Fruit fly (Drosophila melanogaster) whole organism, embryonic: Measurements from ENCODE around the gene SP555.

Experiments
- Aef1 ChIP-seq: fragments of 200-800 bp; sonication (Bioruptor generic); IDR thresholded peaks from 3 replicates; pipeline ENCODE4 v1.3.6; 2022; ENCODE audit warnings: missing biosample characterization, missing genetic modification characterization
- Atf3 ChIP-seq: fragments of 200-800 bp; sonication (Bioruptor generic); optimal IDR thresholded peaks from 3 replicates; lab custom pipeline; 2016; ENCODE audit warnings: missing biosample characterization, missing genetic modification characterization
- CG11695 ChIP-seq: fragments of 200-800 bp; sonication (Bioruptor generic); IDR thresholded peaks from 3 replicates; pipeline ENCODE4 v1.3.6; 2022; ENCODE audit warnings: missing biosample characterization, missing genetic modification characterization
- CG14860 ChIP-seq: fragments of 200-800 bp; sonication (Bioruptor generic); IDR thresholded peaks from 3 replicates; pipeline ENCODE4 v1.3.6; 2022; ENCODE audit warnings: missing biosample characterization, missing genetic modification characterization; ENCODE audit not compliant: partially characterized antibody
- CG15696 ChIP-seq: fragments of 200-800 bp; sonication (Bioruptor generic); optimal IDR thresholded peaks from 2 replicates; lab custom pipeline; 2019; ENCODE audit warnings: missing biosample characterization, mild to moderate bottlenecking, missing genetic modification characterization, moderate library complexity
- CG17186 ChIP-seq: fragments of 200-800 bp; sonication (Bioruptor generic); optimal IDR thresholded peaks from 3 replicates; lab custom pipeline; 2017; ENCODE audit warnings: missing biosample characterization, missing genetic modification reagents, missing genetic modification characterization
- CG17612 ChIP-seq: fragments of 200-800 bp; sonication (Bioruptor generic); IDR thresholded peaks from 2 replicates; pipeline ENCODE4 v1.3.6; 2022; ENCODE audit warnings: missing biosample characterization, missing genetic modification characterization
- CG18599 ChIP-seq: fragments of 200-800 bp; sonication (Bioruptor generic); optimal IDR thresholded peaks from 3 replicates; lab custom pipeline; 2017; ENCODE audit warnings: missing biosample characterization, missing genetic modification characterization, mild to moderate bottlenecking, moderate library complexity, missing genetic modification reagents
- CG18619 ChIP-seq: fragments of 200-800 bp; sonication (Bioruptor generic); optimal IDR thresholded peaks from 3 replicates; lab custom pipeline; 2017; ENCODE audit warnings: missing biosample characterization, mild to moderate bottlenecking, missing genetic modification characterization
- CG2120 ChIP-seq: fragments of 200-800 bp; sonication (Bioruptor generic); optimal IDR thresholded peaks from 3 replicates; lab custom pipeline; 2016; ENCODE audit warnings: missing biosample characterization, missing genetic modification characterization
- CG2202 ChIP-seq: fragments of 200-800 bp; sonication (Bioruptor generic); optimal IDR thresholded peaks from 2 replicates; lab custom pipeline; 2018; ENCODE audit warnings: missing biosample characterization, mild to moderate bottlenecking, missing genetic modification characterization
- CG33213 ChIP-seq: fragments of 200-800 bp; sonication (Bioruptor generic); optimal IDR thresholded peaks from 3 replicates; lab custom pipeline; 2016; ENCODE audit warnings: missing biosample characterization, missing genetic modification characterization
- CG3726 ChIP-seq: fragments of 200-800 bp; sonication (Bioruptor generic); IDR thresholded peaks from 3 replicates; pipeline ENCODE4, ENCODE4 v1.3.6; 2022; ENCODE audit warnings: missing biosample characterization, missing genetic modification characterization
- CG5953 ChIP-seq: fragments of 200-800 bp; sonication (Bioruptor generic); IDR thresholded peaks from 2 replicates; pipeline ENCODE4 v1.3.6; 2022; ENCODE audit warnings: missing biosample characterization, missing genetic modification characterization
- CG6175 ChIP-seq: fragments of 200-800 bp; sonication (Bioruptor generic); IDR thresholded peaks from 3 replicates; pipeline ENCODE4 v1.3.6; 2022; ENCODE audit warnings: missing biosample characterization, missing genetic modification characterization
- CG7786 ChIP-seq: fragments of 200-800 bp; sonication (Bioruptor generic); optimal IDR thresholded peaks from 2 replicates; lab custom pipeline; 2016; ENCODE audit warnings: missing biosample characterization, missing genetic modification characterization
- CG8478 ChIP-seq: fragments of >200 bp; optimal IDR thresholded peaks from 2 replicates; lab custom pipeline; 2018
- Chrac-16 ChIP-seq: fragments of 200-800 bp; sonication (Bioruptor generic); optimal IDR thresholded peaks from 3 replicates; lab custom pipeline; 2016; ENCODE audit warnings: missing biosample characterization, missing genetic modification characterization
- Dip3 ChIP-seq: fragments of 200-800 bp; sonication (Bioruptor generic); optimal IDR thresholded peaks from 3 replicates; lab custom pipeline; 2016; ENCODE audit warnings: missing biosample characterization, missing genetic modification characterization
- Ets65A ChIP-seq: fragments of 200-800 bp; sonication (Bioruptor generic); peaks from one replicate; lab custom pipeline; 2016; ENCODE audit warnings: missing biosample characterization, missing genetic modification characterization
- Fer2 ChIP-seq: fragments of 200-800 bp; sonication (Bioruptor generic); optimal IDR thresholded peaks from 2 replicates; lab custom pipeline; 2018; ENCODE audit warnings: missing biosample characterization, mild to moderate bottlenecking, missing genetic modification characterization, moderate library complexity
- HLH3B ChIP-seq: fragments of 200-800 bp; sonication (Bioruptor generic); IDR thresholded peaks from 2 replicates; pipeline ENCODE4 v1.3.6; 2022; ENCODE audit warnings: missing biosample characterization, missing genetic modification characterization
- Hr39 ChIP-seq: fragments of >200 bp; optimal IDR thresholded peaks from 2 replicates; lab custom pipeline; 2017
- Hr51 ChIP-seq, 2 experiments: fragments of 200-800 bp; sonication (Bioruptor generic); optimal IDR thresholded peaks; 2 replicates in 1 of 2; 3 replicates in 1 of 2; lab custom pipeline; 2016 to 2018; ENCODE audit warnings: missing biosample characterization in 2 of 2, missing genetic modification characterization in 2 of 2, mild to moderate bottlenecking in 1 of 2, moderate library complexity in 1 of 2
- Hr78 ChIP-seq, 2 experiments: fragments of 200-800 bp in 1 of 2; fragments of >200 bp in 1 of 2; sonication (Bioruptor generic) in 1 of 2; optimal IDR thresholded peaks; 2 replicates each; lab custom pipeline; 2017 to 2019; ENCODE audit warnings: missing biosample characterization in 2 of 2, missing genetic modification characterization in 2 of 2, mild to moderate bottlenecking in 1 of 2, moderate library complexity in 1 of 2
- Tbp ChIP-seq: fragments of >200 bp; optimal IDR thresholded peaks from 2 replicates; lab custom pipeline; 2018; ENCODE audit warnings: missing biosample characterization, missing genetic modification characterization
- Trl ChIP-seq, 3 experiments: fragments of >200 bp in 2 of 3; fragments of 200-800 bp in 1 of 3; sonication (Bioruptor generic) in 1 of 3; optimal IDR thresholded peaks; 2 replicates in 1 of 3; 3 replicates in 2 of 3; lab custom pipeline; 2016 to 2017; ENCODE audit warnings: missing biosample characterization in 1 of 3, missing genetic modification characterization in 1 of 3
- Xbp1 ChIP-seq: fragments of 200-800 bp; sonication (Bioruptor generic); optimal IDR thresholded peaks from 3 replicates; lab custom pipeline; 2016; ENCODE audit warnings: missing biosample characterization, mild to moderate bottlenecking, missing genetic modification characterization
- Xrp1 ChIP-seq: fragments of 200-800 bp; sonication (Bioruptor generic); IDR thresholded peaks from 2 replicates; pipeline ENCODE4 v1.3.6; 2022; ENCODE audit warnings: missing biosample characterization, missing genetic modification characterization
- YL-1 ChIP-seq: fragments of 200-800 bp; sonication (Bioruptor generic); optimal IDR thresholded peaks from 3 replicates; lab custom pipeline; 2017; ENCODE audit warnings: missing biosample characterization, mild to moderate bottlenecking, missing genetic modification characterization
- ase ChIP-seq: fragments of 200-800 bp; sonication (Bioruptor generic); IDR thresholded peaks from 3 replicates; pipeline ENCODE4 v1.3.6; 2022; ENCODE audit warnings: missing biosample characterization, missing genetic modification characterization
- chinmo ChIP-seq: fragments of 200-800 bp; sonication (Bioruptor generic); IDR thresholded peaks from 4 replicates; pipeline ENCODE4 v1.3.6; 2022; ENCODE audit warnings: missing biosample characterization, missing genetic modification characterization; ENCODE audit not compliant: partially characterized antibody
- da ChIP-seq: fragments of 200-800 bp; sonication (Bioruptor generic); optimal IDR thresholded peaks from 2 replicates; lab custom pipeline; 2016; ENCODE audit warnings: missing biosample characterization, missing genetic modification characterization
- dmrt99B ChIP-seq: fragments of 200-800 bp; sonication (Bioruptor generic); optimal IDR thresholded peaks from 2 replicates; lab custom pipeline; 2018; ENCODE audit warnings: missing biosample characterization, mild to moderate bottlenecking, missing genetic modification characterization, moderate library complexity
- esg ChIP-seq: fragments of 200-800 bp; sonication (Bioruptor generic); conservative IDR thresholded peaks from 2 replicates; pipeline ENCODE4 v1.3.6; 2022; ENCODE audit warnings: missing biosample characterization, missing genetic modification characterization
- ftz-f1 ChIP-seq: fragments of 200-800 bp; sonication (Bioruptor generic); optimal IDR thresholded peaks from 2 replicates; lab custom pipeline; 2016; ENCODE audit warnings: missing biosample characterization, missing genetic modification characterization
- grau ChIP-seq: fragments of 200-800 bp; optimal IDR thresholded peaks from 3 replicates; lab custom pipeline; 2019; ENCODE audit warnings: missing biosample characterization, mild to moderate bottlenecking, missing genetic modification characterization, moderate library complexity
- gt ChIP-seq: fragments of 200-800 bp; sonication (Bioruptor generic); IDR thresholded peaks from 2 replicates; pipeline ENCODE4 v1.3.6; 2022; ENCODE audit warnings: missing biosample characterization, missing genetic modification characterization
- kni ChIP-seq: fragments of 200-800 bp; sonication (Bioruptor generic); optimal IDR thresholded peaks from 3 replicates; lab custom pipeline; 2017; ENCODE audit warnings: mild to moderate bottlenecking, missing biosample characterization, missing genetic modification reagents, missing genetic modification characterization
- lbe ChIP-seq: fragments of 200-800 bp; sonication (Bioruptor generic); optimal IDR thresholded peaks from 2 replicates; lab custom pipeline; 2016; ENCODE audit warnings: missing biosample characterization, mild to moderate bottlenecking, missing genetic modification characterization
- mld ChIP-seq: fragments of 200-800 bp; sonication (Bioruptor generic); IDR thresholded peaks from 3 replicates; pipeline ENCODE4 v1.3.6; 2022; ENCODE audit warnings: missing biosample characterization, missing genetic modification characterization; ENCODE audit not compliant: partially characterized antibody
- p53 ChIP-seq: fragments of 200-800 bp; sonication (Bioruptor generic); optimal IDR thresholded peaks from 2 replicates; lab custom pipeline; 2016; ENCODE audit warnings: missing biosample characterization, missing genetic modification characterization
- pb ChIP-seq: fragments of 200-800 bp; sonication (Bioruptor generic); optimal IDR thresholded peaks from 3 replicates; lab custom pipeline; 2016; ENCODE audit warnings: missing biosample characterization, missing genetic modification characterization
- pnt ChIP-seq: fragments of 200-800 bp; sonication (Bioruptor generic); optimal IDR thresholded peaks from 3 replicates; lab custom pipeline; 2016; ENCODE audit warnings: missing biosample characterization, missing genetic modification characterization
- shn ChIP-seq: fragments of 200-800 bp; sonication (Bioruptor generic); optimal IDR thresholded peaks from 3 replicates; lab custom pipeline; 2016; ENCODE audit warnings: missing biosample characterization, missing genetic modification characterization
- tll ChIP-seq, 2 experiments: fragments of 200-800 bp in 1 of 2; fragments of >200 bp in 1 of 2; sonication (Bioruptor generic) in 1 of 2; optimal IDR thresholded peaks; 2 replicates each; lab custom pipeline; 2017 to 2019; ENCODE audit warnings: missing biosample characterization in 2 of 2, missing genetic modification characterization in 2 of 2, mild to moderate bottlenecking in 1 of 2, moderate library complexity in 1 of 2
- unpg ChIP-seq: fragments of 200-800 bp; sonication (Bioruptor generic); optimal IDR thresholded peaks from 3 replicates; lab custom pipeline; 2018; ENCODE audit warnings: missing biosample characterization, mild to moderate bottlenecking, missing genetic modification characterization, moderate library complexity
- wdn ChIP-seq: fragments of 200-800 bp; sonication (Bioruptor generic); IDR thresholded peaks from 2 replicates; pipeline ENCODE4 v1.3.6; 2022; ENCODE audit warnings: missing biosample characterization, missing genetic modification characterization

SP555 gene

dm6 chr2L:5080225-5080867, 42.8 kb downstream of the SP555 start (continued):
- TF ChIP-seq Hr51 (GFP tag; optimal IDR thresholded peaks at IDR 0.05; lab: Kevin White, UChicago) (peak in 1 of 2 experiments; percentile 63), Hr78 (GFP tag; optimal IDR thresholded peaks at IDR 0.05; lab: Kevin White, UChicago) (peak in 1 of 2 experiments; percentile 2), CG11695 (GFP tag; lab: Robert Waterston, UW) (no peak), HLH3B (no peak), YL-1 (GFP tag; lab: Kevin White, UChicago) (no peak), da (GFP tag; lab: Kevin White, UChicago) (no peak), Fer2 (tag; lab: Kevin White, UChicago) (no peak), CG17612 (GFP tag; lab: Robert Waterston, UW) (no peak), ase (GFP tag; lab: Robert Waterston, UW) (no peak), CG8478 (lab: Kevin White, UChicago) (no peak), mld (GFP tag; lab: Robert Waterston, UW) (no peak), unpg (GFP tag; lab: Kevin White, UChicago) (peak; percentile 2), Hr39 (no peak), Ets65A (GFP tag; lab: Kevin White, UChicago) (no peak), ftz-f1 (GFP tag; lab: Kevin White, UChicago) (no peak), tll (GFP tag; optimal IDR thresholded peaks at IDR 0.05; lab: Kevin White, UChicago) (no peak), Trl (optimal IDR thresholded peaks at IDR 0.05; lab: Kevin White, UChicago) (no peak), Trl (GFP tag; optimal IDR thresholded peaks at IDR 0.05; lab: Kevin White, UChicago) (no peak), CG3726 (GFP tag; lab: Robert Waterston, UW) (no peak), dmrt99B (tag; lab: Kevin White, UChicago) (peak; percentile 32), Xbp1 (GFP tag; lab: Kevin White, UChicago) (no peak), CG6175 (GFP tag; lab: Robert Waterston, UW) (no peak), chinmo (0 out of 4 replicates have a peak, but pooled peaks have one; percentile 20), pb (GFP tag; lab: Kevin White, UChicago) (no peak), CG2202 (tag; lab: Kevin White, UChicago) (no peak), esg (GFP tag; lab: Robert Waterston, UW) (no peak), wdn (no peak), CG7786 (GFP tag; lab: Kevin White, UChicago) (no peak)

dm6 chr2L:5084586-5085257, 47.2 kb downstream of the SP555 start:
- TF ChIP-seq gt (GFP tag; lab: Robert Waterston, UW): no peak
- no peak for TF ChIP-seq CG17186 (GFP tag; lab: Kevin White, UChicago)
- TF ChIP-seq CG2120: peak; percentile 44
- TF ChIP-seq pnt (GFP tag; lab: Kevin White, UChicago): no peak
- peak; percentile 8 for TF ChIP-seq CG7786 (GFP tag; lab: Kevin White, UChicago)
- TF ChIP-seq Aef1: no peak
- TF ChIP-seq CG3726 (GFP tag; lab: Robert Waterston, UW): no peak
- TF ChIP-seq CG14860: 0 out of 3 replicates have a peak, but pooled peaks have one; percentile 27
- TF ChIP-seq CG33213 (GFP tag; lab: Kevin White, UChicago): no peak
- TF ChIP-seq grau (tag; lab: Kevin White, UChicago): peak; percentile 62
- TF ChIP-seq Tbp (GFP tag; lab: Kevin White, UChicago): no peak
- TF ChIP-seq Xrp1 (GFP tag; lab: Robert Waterston, UW): no peak
- no peak for TF ChIP-seq lbe (GFP tag; lab: Kevin White, UChicago)
- no peak for TF ChIP-seq CG5953
- peak in 1 of 2 experiments; percentile 21 for TF ChIP-seq Hr51 (GFP tag; optimal IDR thresholded peaks at IDR 0.05; lab: Kevin White, UChicago)
- no peak for TF ChIP-seq p53 (GFP tag; lab: Kevin White, UChicago)
- no peak for TF ChIP-seq CG18599 (GFP tag; lab: Kevin White, UChicago)
- TF ChIP-seq CG15696 (tag; lab: Kevin White, UChicago): no peak
- TF ChIP-seq CG18619 (GFP tag; lab: Kevin White, UChicago): peak; percentile 6
- TF ChIP-seq kni: no peak
- TF ChIP-seq Dip3 (GFP tag; lab: Kevin White, UChicago): peak; percentile 45
- no peak for TF ChIP-seq shn (GFP tag; lab: Kevin White, UChicago)
- no peak for TF ChIP-seq Chrac-16 (GFP tag; lab: Kevin White, UChicago)
- TF ChIP-seq Atf3 (GFP tag; lab: Kevin White, UChicago): no peak
